Worm (Caenorhabditis elegans) whole organism, L1 larva: ENCODE data around the gene AH10.4.
A peak's percentile ranks its signal among the peaks of the same experiment; 100 is the strongest.

Source experiments
- F16B12.6 ChIP-seq: fragments of 150-350 bp; optimal IDR thresholded peaks from 2 replicates; lab custom pipeline; 2014; ENCODE audit warnings: missing biosample characterization, missing genetic modification characterization
- Y116A8C.19 ChIP-seq: sonication (generic microtip); optimal IDR thresholded peaks from 2 replicates; lab custom pipeline; 2016; ENCODE audit warnings: missing compliant biosample characterization, missing genetic modification characterization, borderline replicate concordance
- alr-1 ChIP-seq: fragments of 200-800 bp; sonication (Bioruptor generic); optimal IDR thresholded peaks from 2 replicates; lab custom pipeline; 2018; ENCODE audit warnings: borderline replicate concordance, mild to moderate bottlenecking, missing genetic modification characterization, missing compliant biosample characterization
- aly-2 ChIP-seq: fragments of 150-350 bp; optimal IDR thresholded peaks from 2 replicates; lab custom pipeline; 2014; ENCODE audit warnings: missing biosample characterization, missing genetic modification characterization
- blmp-1 ChIP-seq: fragments of 150-350 bp; optimal IDR thresholded peaks from 2 replicates; lab custom pipeline; 2014; ENCODE audit warnings: missing biosample characterization, missing genetic modification characterization
- ceh-63 ChIP-seq: fragments of 200-800 bp; sonication (Bioruptor generic); optimal IDR thresholded peaks from 2 replicates; lab custom pipeline; 2018; ENCODE audit warnings: mild to moderate bottlenecking, missing genetic modification characterization, missing compliant biosample characterization
- ces-1 ChIP-seq: fragments of 150-350 bp; optimal IDR thresholded peaks from 2 replicates; lab custom pipeline; 2014; ENCODE audit warnings: missing biosample characterization, missing genetic modification reagents, missing genetic modification characterization
- dpl-1 ChIP-seq, 3 experiments: fragments of 150-350 bp in 2 of 3; sonication (generic microtip) in 1 of 3; optimal IDR thresholded peaks; 2 replicates each; lab custom pipeline; 2014 to 2017; ENCODE audit warnings: missing biosample characterization in 3 of 3, missing genetic modification characterization in 3 of 3, missing genetic modification reagents in 3 of 3
- dsc-1 ChIP-seq: sonication (generic microtip); optimal IDR thresholded peaks from 2 replicates; lab custom pipeline; 2016; ENCODE audit warnings: mild to moderate bottlenecking, missing genetic modification characterization, missing compliant biosample characterization
- efl-1 ChIP-seq, 4 experiments: fragments of 150-350 bp; optimal IDR thresholded peaks in 3 of 4; peaks in 1 of 4; 1 replicate in 1 of 4; 2 replicates in 3 of 4; lab custom pipeline; 2014; ENCODE audit warnings: missing biosample characterization in 2 of 4, missing genetic modification characterization in 2 of 4, missing genetic modification reagents in 2 of 4
- elt-2 ChIP-seq: sonication (generic microtip); optimal IDR thresholded peaks from 2 replicates; lab custom pipeline; 2016; ENCODE audit warnings: missing genetic modification characterization, mild to moderate bottlenecking, inconsistent platforms, missing compliant biosample characterization, missing genetic modification reagents
- fkh-10 ChIP-seq: sonication (generic microtip); optimal IDR thresholded peaks from 2 replicates; lab custom pipeline; 2017; ENCODE audit warnings: missing biosample characterization, missing genetic modification reagents, missing genetic modification characterization
- fkh-4 ChIP-seq: sonication (generic microtip); optimal IDR thresholded peaks from 2 replicates; lab custom pipeline; 2016; ENCODE audit warnings: missing compliant biosample characterization, missing genetic modification characterization, borderline replicate concordance
- fkh-8 ChIP-seq: sonication (generic microtip); optimal IDR thresholded peaks from 2 replicates; lab custom pipeline; 2016; ENCODE audit warnings: mild to moderate bottlenecking, missing genetic modification characterization, missing compliant biosample characterization
- fos-1 ChIP-seq: fragments of 150-350 bp; optimal IDR thresholded peaks from 2 replicates; lab custom pipeline; 2014; ENCODE audit warnings: missing biosample characterization, missing genetic modification characterization
- grh-1 ChIP-seq: fragments of 200-800 bp; sonication (Bioruptor generic); IDR thresholded peaks from 2 replicates; pipeline ENCODE4 v1.3.6; 2022; ENCODE audit warnings: missing genetic modification reagents, missing genetic modification characterization, missing compliant biosample characterization
- irx-1 ChIP-seq: sonication (generic microtip); optimal IDR thresholded peaks from 2 replicates; lab custom pipeline; 2016; ENCODE audit warnings: missing genetic modification characterization, missing compliant biosample characterization
- jun-1 ChIP-seq: fragments of 150-350 bp; optimal IDR thresholded peaks from 2 replicates; lab custom pipeline; 2014; ENCODE audit warnings: missing biosample characterization, missing genetic modification reagents, missing genetic modification characterization
- lin-14 ChIP-seq: fragments of 200-800 bp; sonication (Bioruptor generic); optimal IDR thresholded peaks from 2 replicates; lab custom pipeline; 2018; ENCODE audit warnings: mild to moderate bottlenecking, missing genetic modification characterization, moderate library complexity, missing compliant biosample characterization
- mab-9 ChIP-seq: fragments of 200-800 bp; sonication (Bioruptor generic); IDR thresholded peaks from 2 replicates; pipeline ENCODE4 v1.3.6; 2022; ENCODE audit warnings: missing genetic modification reagents, missing genetic modification characterization, missing compliant biosample characterization
- mdl-1 ChIP-seq, 2 experiments: fragments of 150-350 bp; optimal IDR thresholded peaks; 2 replicates each; lab custom pipeline; 2014 to 2017; ENCODE audit warnings: missing biosample characterization in 2 of 2, missing genetic modification characterization in 2 of 2, inconsistent platforms in 1 of 2
- mef-2 ChIP-seq: fragments of 150-350 bp; optimal IDR thresholded peaks from 2 replicates; lab custom pipeline; 2014; ENCODE audit warnings: missing biosample characterization, missing genetic modification characterization
- mep-1 ChIP-seq: fragments of 150-350 bp; optimal IDR thresholded peaks from 2 replicates; lab custom pipeline; 2014; ENCODE audit warnings: missing biosample characterization, missing genetic modification characterization
- nhr-12 ChIP-seq: sonication (generic microtip); optimal IDR thresholded peaks from 2 replicates; lab custom pipeline; 2017; ENCODE audit warnings: missing biosample characterization, missing genetic modification characterization
- nhr-19 ChIP-seq: fragments of 200-800 bp; sonication (Bioruptor generic); conservative IDR thresholded peaks from 2 replicates; pipeline ENCODE4 v1.3.6; 2022; ENCODE audit warnings: missing genetic modification characterization, missing compliant biosample characterization
- nhr-20 ChIP-seq: sonication (generic microtip); optimal IDR thresholded peaks from 2 replicates; lab custom pipeline; 2016; ENCODE audit warnings: mild to moderate bottlenecking, missing genetic modification characterization, missing compliant biosample characterization
- nhr-28 ChIP-seq: fragments of 150-350 bp; optimal IDR thresholded peaks from 2 replicates; lab custom pipeline; 2014; ENCODE audit warnings: missing biosample characterization, missing genetic modification characterization
- nhr-71 ChIP-seq: sonication (generic microtip); optimal IDR thresholded peaks from 2 replicates; lab custom pipeline; 2016; ENCODE audit warnings: mild to moderate bottlenecking, missing genetic modification characterization, moderate library complexity, missing compliant biosample characterization
- nhr-76 ChIP-seq: sonication (generic microtip); optimal IDR thresholded peaks from 2 replicates; lab custom pipeline; 2017; ENCODE audit warnings: missing biosample characterization, missing genetic modification characterization
- nhr-84 ChIP-seq: sonication (generic microtip); optimal IDR thresholded peaks from 2 replicates; lab custom pipeline; 2017; ENCODE audit warnings: missing biosample characterization, missing genetic modification characterization
- nhr-85 ChIP-seq: sonication (generic microtip); peaks from one replicate; lab custom pipeline; 2016; ENCODE audit warnings: missing genetic modification characterization, inconsistent platforms, missing compliant biosample characterization
- nhr-90 ChIP-seq: sonication (generic microtip); optimal IDR thresholded peaks from 2 replicates; lab custom pipeline; 2016; ENCODE audit warnings: mild to moderate bottlenecking, missing genetic modification characterization, missing compliant biosample characterization; ENCODE audit not compliant: poor library complexity
- pqm-1 ChIP-seq: sonication (generic microtip); optimal IDR thresholded peaks from 3 replicates; lab custom pipeline; 2017; ENCODE audit warnings: missing biosample characterization, missing genetic modification characterization
- rnt-1 ChIP-seq: sonication (generic microtip); optimal IDR thresholded peaks from 2 replicates; lab custom pipeline; 2016; ENCODE audit warnings: mild to moderate bottlenecking, missing genetic modification characterization, moderate library complexity, missing compliant biosample characterization
- snu-23 ChIP-seq: sonication (generic microtip); optimal IDR thresholded peaks from 2 replicates; lab custom pipeline; 2016; ENCODE audit warnings: missing genetic modification characterization, missing compliant biosample characterization
- sptf-1 ChIP-seq: fragments of 150-350 bp; optimal IDR thresholded peaks from 2 replicates; lab custom pipeline; 2014; ENCODE audit warnings: missing biosample characterization, missing genetic modification characterization
- tbx-2 ChIP-seq: sonication (generic microtip); optimal IDR thresholded peaks from 2 replicates; lab custom pipeline; 2016; ENCODE audit warnings: missing genetic modification characterization, missing compliant biosample characterization
- tlp-1 ChIP-seq: fragments of 150-350 bp; optimal IDR thresholded peaks from 2 replicates; lab custom pipeline; 2014; ENCODE audit warnings: missing biosample characterization, missing genetic modification characterization
- unc-62 ChIP-seq: fragments of 150-350 bp; optimal IDR thresholded peaks from 2 replicates; lab custom pipeline; 2014; ENCODE audit warnings: missing biosample characterization, missing genetic modification reagents, missing genetic modification characterization
- unc-86 ChIP-seq: sonication (generic microtip); optimal IDR thresholded peaks from 2 replicates; lab custom pipeline; 2016; ENCODE audit warnings: missing genetic modification characterization, missing compliant biosample characterization
- unc-98 ChIP-seq: fragments of 200-800 bp; sonication (Bioruptor generic); IDR thresholded peaks from 2 replicates; pipeline ENCODE4 v1.3.6; 2022; ENCODE audit warnings: missing genetic modification characterization, missing compliant biosample characterization
- vab-15 ChIP-seq: sonication (generic microtip); optimal IDR thresholded peaks from 2 replicates; lab custom pipeline; 2017; ENCODE audit warnings: missing genotype, mild to moderate bottlenecking, missing genetic modification characterization, missing compliant biosample characterization
- zag-1 ChIP-seq: fragments of 150-350 bp; optimal IDR thresholded peaks from 2 replicates; lab custom pipeline; 2014; ENCODE audit warnings: missing biosample characterization, missing genetic modification characterization
- zip-4 ChIP-seq: fragments of 200-800 bp; sonication (Bioruptor generic); optimal IDR thresholded peaks from 2 replicates; lab custom pipeline; 2018; ENCODE audit warnings: mild to moderate bottlenecking, missing genetic modification characterization, moderate library complexity, missing compliant biosample characterization
- ztf-11 ChIP-seq, 2 experiments: sonication (generic microtip); optimal IDR thresholded peaks; 2 replicates each; lab custom pipeline; 2016 to 2017; ENCODE audit warnings: missing genetic modification characterization in 2 of 2, missing biosample characterization in 1 of 2, missing compliant biosample characterization in 1 of 2

The AH10.4 gene

ce11 chrV:14153615-14154014 lies 15.9 kb upstream of the AH10.4 start:
- TF ChIP-seq rnt-1 (peak; percentile 23), nhr-28 (tag; lab: Kevin White, UChicago) (no peak), alr-1 (tag; lab: Kevin White, UChicago) (no peak), nhr-76 (tag; lab: Kevin White, UChicago) (no peak), mab-9 (GFP tag; lab: Robert Waterston, UW) (no peak), Y116A8C.19 (tag; lab: Kevin White, UChicago) (no peak), grh-1 (GFP tag; lab: Robert Waterston, UW) (no peak), nhr-12 (no peak), irx-1 (tag; lab: Kevin White, UChicago) (peak; percentile 36), F16B12.6 (no peak), fkh-10 (GFP tag; lab: Kevin White, UChicago) (no peak), unc-98 (no peak; the same call in 1 of the 2 replicates), fkh-8 (tag; lab: Kevin White, UChicago) (no peak), sptf-1 (no peak), ces-1 (GFP tag; lab: Kevin White, UChicago) (no peak), ceh-63 (GFP tag; lab: Kevin White, UChicago) (no peak), zag-1 (tag; lab: Kevin White, UChicago) (no peak), pqm-1 (tag; lab: Kevin White, UChicago) (no peak), jun-1 (tag; lab: Kevin White, UChicago) (no peak), lin-14 (GFP tag; lab: Kevin White, UChicago) (peak; percentile 66), snu-23 (peak; percentile 7), mef-2 (tag; lab: Kevin White, UChicago) (no peak), fkh-4 (tag; lab: Kevin White, UChicago) (peak; percentile 38), tbx-2 (tag; lab: Kevin White, UChicago) (peak; percentile 14), zip-4 (GFP tag; lab: Kevin White, UChicago) (no peak), mdl-1 (tag; optimal IDR thresholded peaks at IDR 0.05; lab: Kevin White, UChicago) (no peak), efl-1 (optimal IDR thresholded peaks at IDR 0.05; lab: Kevin White, UChicago) (peak in 1 of 2 experiments; percentile 7), efl-1 (GFP tag; optimal IDR thresholded peaks at IDR 0.05 in 1 of 2; lab: Kevin White, UChicago) (peak in 1 of 2 experiments; percentile 3), elt-2 (no peak), nhr-19 (GFP tag; lab: Robert Waterston, UW) (no peak; the same call in 1 of the 2 replicates), fos-1 (tag; lab: Kevin White, UChicago) (no peak), nhr-20 (peak; percentile 12), dsc-1 (peak; percentile 72), aly-2 (tag; lab: Kevin White, UChicago) (no peak), nhr-71 (peak; percentile 63), vab-15 (tag; lab: Kevin White, UChicago) (no peak)

DNA sequence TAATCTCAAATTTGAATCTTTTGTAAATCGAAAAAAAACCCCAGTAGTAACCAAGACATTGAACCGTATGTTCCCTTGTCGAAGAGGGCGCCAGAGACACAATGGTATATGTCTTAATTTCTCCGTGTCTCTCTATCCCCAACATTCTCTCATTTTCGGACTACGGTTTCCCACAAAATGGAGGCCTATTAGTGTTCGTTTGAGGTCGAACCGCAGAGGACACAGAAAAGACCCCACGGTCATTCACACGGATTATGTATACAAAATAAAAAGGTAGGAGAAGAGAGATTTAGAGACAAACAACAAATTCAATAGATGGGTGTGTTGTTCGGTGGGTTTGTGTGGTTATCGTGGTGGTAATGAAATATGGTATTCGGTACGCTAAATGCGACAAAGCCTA lies 13.3 kb upstream of the AH10.4 start:
- no peak for TF ChIP-seq zag-1 (tag; lab: Kevin White, UChicago)
- TF ChIP-seq fkh-10 (GFP tag; lab: Kevin White, UChicago): no peak
- TF ChIP-seq unc-86 (tag; lab: Kevin White, UChicago): no peak
- no peak for TF ChIP-seq nhr-19 (GFP tag; lab: Robert Waterston, UW)
- no peak for TF ChIP-seq dpl-1 (GFP tag; optimal IDR thresholded peaks at IDR 0.05; lab: Kevin White, UChicago)
- peak; percentile 29 for TF ChIP-seq blmp-1 (tag; lab: Kevin White, UChicago)
- TF ChIP-seq mep-1 (tag; lab: Kevin White, UChicago): peak; percentile 27
- TF ChIP-seq unc-62 (GFP tag; lab: Kevin White, UChicago): no peak
- TF ChIP-seq jun-1 (tag; lab: Kevin White, UChicago): no peak
- TF ChIP-seq nhr-85: peak; percentile 53
- TF ChIP-seq nhr-84 (tag; lab: Kevin White, UChicago): no peak
- TF ChIP-seq ztf-11 (tag; optimal IDR thresholded peaks at IDR 0.05; lab: Kevin White, UChicago): no peak
- peak; percentile 66 for TF ChIP-seq lin-14 (GFP tag; lab: Kevin White, UChicago)
- TF ChIP-seq tlp-1 (tag; lab: Kevin White, UChicago): no peak
- no peak for TF ChIP-seq nhr-90 (tag; lab: Kevin White, UChicago)
